Fruit fly (Drosophila melanogaster): ENCODE data around the gene CG10375.
A peak's percentile ranks its signal among the peaks of the same experiment; 100 is the strongest.

Gene CG10375

DNA sequence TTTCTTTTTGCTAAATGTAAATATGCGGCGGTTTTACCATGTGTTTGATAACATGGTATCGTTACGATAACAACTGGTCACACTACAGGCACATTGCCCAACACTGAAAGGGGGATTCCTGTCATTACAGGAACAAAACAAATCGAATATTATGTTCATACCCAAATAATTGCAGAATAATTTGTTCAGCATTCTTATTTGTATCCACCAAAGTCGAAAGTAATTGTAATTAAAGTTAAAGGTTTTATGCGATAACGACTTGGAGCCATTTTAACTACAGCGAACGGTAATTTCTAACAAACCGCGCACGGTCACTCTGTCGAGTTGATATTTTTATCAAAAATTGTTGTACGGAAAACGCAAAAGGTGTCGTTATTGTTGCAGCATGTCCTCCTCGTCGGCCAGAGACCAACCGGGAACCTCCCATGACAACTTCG lies at the start of gene CG10375, which contains the start of gene CG10214 (continued):
- TF ChIP-seq fd3F (GFP tag; optimal IDR thresholded peaks at IDR 0.05) (peak; percentile 42), CG15479 (GFP tag; optimal IDR thresholded peaks at IDR 0.05) (peak; percentile 8), CG3726 (GFP tag; IDR thresholded peaks at IDR 0.05) (no peak), Dref (GFP tag; IDR thresholded peaks at IDR 0.05) (peak; percentile 49), croc (GFP tag; conservative IDR thresholded peaks at IDR 0.05) (no peak), stc (GFP tag; IDR thresholded peaks at IDR 0.05) (0 out of 2 replicates have a peak, but pooled peaks have one; percentile 21), crc (GFP tag; optimal IDR thresholded peaks at IDR 0.05) (peak; percentile 64), bowl (GFP tag; IDR thresholded peaks at IDR 0.05) (no peak), H2.0 (GFP tag; IDR thresholded peaks at IDR 0.05) (peak; percentile 55), Ptx1 (GFP tag; IDR thresholded peaks at IDR 0.05) (peak; percentile 67), fd64A (GFP tag; optimal IDR thresholded peaks at IDR 0.05) (no peak), HLH4C (GFP tag; IDR thresholded peaks at IDR 0.05; ENCODE audit: partially characterized antibody) (no peak; the same call in 2 of the 3 replicates), CG4328 (GFP tag; optimal IDR thresholded peaks at IDR 0.05) (peak; percentile 42), Rx (GFP tag; IDR thresholded peaks at IDR 0.05) (peak; percentile 59), CG12942 (GFP tag; optimal IDR thresholded peaks at IDR 0.05) (peak; percentile 76), salm (tag; optimal IDR thresholded peaks at IDR 0.05) (peak; percentile 41), CG32772 (GFP tag; IDR thresholded peaks at IDR 0.05) (peak; percentile 48; the same call in 1 of the 2 replicates), jumu (GFP tag; optimal IDR thresholded peaks at IDR 0.05) (peak; percentile 84), otp (GFP tag; IDR thresholded peaks at IDR 0.05) (0 out of 3 replicates have a peak, but pooled peaks have one; percentile 65), MBD-R2 (GFP tag; IDR thresholded peaks at IDR 0.05) (peak; percentile 92), Dfd (GFP tag; optimal IDR thresholded peaks at IDR 0.05) (no peak), wek (GFP tag; optimal IDR thresholded peaks at IDR 0.05) (peak; percentile 100), CG14710 (tag; optimal IDR thresholded peaks at IDR 0.05) (peak; percentile 88), CG10267 (tag; optimal IDR thresholded peaks at IDR 0.05) (peak; percentile 99), jigr1 (GFP tag; IDR thresholded peaks at IDR 0.05) (no peak), br (optimal IDR thresholded peaks at IDR 0.05) (no peak), CG1603 (tag; optimal IDR thresholded peaks at IDR 0.05) (peak; percentile 94), sd (tag; optimal IDR thresholded peaks at IDR 0.05) (peak; percentile 71), Sox102F (GFP tag; optimal IDR thresholded peaks at IDR 0.05) (peak; percentile 68), corto (GFP tag; optimal IDR thresholded peaks at IDR 0.05) (no peak), tio (GFP tag; optimal IDR thresholded peaks at IDR 0.05) (no peak), CG12659 (GFP tag; optimal IDR thresholded peaks at IDR 0.05) (peak; percentile 92), CG13624 (GFP tag; optimal IDR thresholded peaks at IDR 0.05) (peak; percentile 89), chm (GFP tag; IDR thresholded peaks at IDR 0.05) (no peak), HHEX (GFP tag; optimal IDR thresholded peaks at IDR 0.05) (peak; percentile 66), trem (tag; optimal IDR thresholded peaks at IDR 0.05) (peak; percentile 90), CG2889 (GFP tag; IDR thresholded peaks at IDR 0.05) (0 out of 3 replicates have a peak, but pooled peaks have one; percentile 36), CG34224 (GFP tag; IDR thresholded peaks at IDR 0.05; ENCODE audit: partially characterized antibody) (no peak; the same call in 2 of the 3 replicates), Nf-YA (GFP tag; IDR thresholded peaks at IDR 0.05) (no peak), GATAe (GFP tag; conservative IDR thresholded peaks at IDR 0.05) (peak; percentile 60), z (GFP tag; IDR thresholded peaks at IDR 0.05) (no peak), Fer2 (tag; optimal IDR thresholded peaks at IDR 0.05) (peak; percentile 32), bab2 (GFP tag; optimal IDR thresholded peaks at IDR 0.05) (peak; percentile 71), Opbp (GFP tag; IDR thresholded peaks at IDR 0.05; ENCODE audit: partially characterized antibody) (peak; percentile 7; the same call in 1 of the 3 replicates), ems (GFP tag; optimal IDR thresholded peaks at IDR 0.05) (peak; percentile 84), Oaz (GFP tag; IDR thresholded peaks at IDR 0.05) (no peak), CG30431 (GFP tag; optimal IDR thresholded peaks at IDR 0.05) (peak; percentile 46), HmgD (GFP tag; optimal IDR thresholded peaks at IDR 0.05) (peak; percentile 86), CG7839 (tag; optimal IDR thresholded peaks at IDR 0.05) (peak; percentile 71), CG4360 (GFP tag; IDR thresholded peaks at IDR 0.05) (no peak), gro (GFP tag; optimal IDR thresholded peaks at IDR 0.05) (peak; percentile 80)

Data from whole organism, embryonic.